Fruit fly (Drosophila melanogaster): Measurements from ENCODE around the gene Ddrgk1.
A peak's percentile ranks its signal among the peaks of the same experiment; 100 is the strongest.

The Ddrgk1 gene

dm6 chr3R:21203135-21203534 lies 11.7 kb upstream of the Ddrgk1 start:
- TF ChIP-seq psq (GFP tag; optimal IDR thresholded peaks at IDR 0.05) (peak; percentile 0), Vsx2 (GFP tag; optimal IDR thresholded peaks at IDR 0.05; ENCODE audit: partially characterized antibody) (no peak), fru (GFP tag; optimal IDR thresholded peaks at IDR 0.05) (no peak)

- TF ChIP-seq Rel (GFP tag; optimal IDR thresholded peaks at IDR 0.05) (no peak), Rel (tag; optimal IDR thresholded peaks at IDR 0.05) (peak; percentile 16), tai (GFP tag; optimal IDR thresholded peaks at IDR 0.05) (peak; percentile 16), dl (GFP tag; optimal IDR thresholded peaks at IDR 0.05; ENCODE audit: insufficient read depth in 1 of 2, partially characterized antibody in 2 of 2) (peak; percentile 6 to 30), Abd-B (GFP tag; optimal IDR thresholded peaks at IDR 0.05) (no peak), dsf (GFP tag; optimal IDR thresholded peaks at IDR 0.05; ENCODE audit: borderline replicate concordance) (no peak), Dif (GFP tag; optimal IDR thresholded peaks at IDR 0.05; ENCODE audit: partially characterized antibody) (peak; percentile 64), foxo (GFP tag; optimal IDR thresholded peaks at IDR 0.05) (no peak), Vsx2 (GFP tag; optimal IDR thresholded peaks at IDR 0.05; ENCODE audit: partially characterized antibody) (peak; percentile 4)
Measured at dm6 chr3R:21203660-21204499, 11.0 kb upstream of the Ddrgk1 start.

dm6 chr3R:21204500-21205167 lies 10.2 kb upstream of the Ddrgk1 start:
- TF ChIP-seq sv (GFP tag; optimal IDR thresholded peaks at IDR 0.05), result peak; percentile 76
- TF ChIP-seq CG32264 (GFP tag; optimal IDR thresholded peaks at IDR 0.05), result peak; percentile 65
- no peak for TF ChIP-seq Hr78 (GFP tag; optimal IDR thresholded peaks at IDR 0.05)
- TF ChIP-seq lola (GFP tag; optimal IDR thresholded peaks at IDR 0.05), result no peak
- no peak for TF ChIP-seq usp (GFP tag; optimal IDR thresholded peaks at IDR 0.05)
- TF ChIP-seq Hr83 (GFP tag; optimal IDR thresholded peaks at IDR 0.05; ENCODE audit: poor library complexity, severe bottlenecking), result no peak
- peak; percentile 49 for TF ChIP-seq woc (GFP tag; optimal IDR thresholded peaks at IDR 0.05)
- TF ChIP-seq sage (GFP tag; optimal IDR thresholded peaks at IDR 0.05), result no peak
- TF ChIP-seq Dif (GFP tag; optimal IDR thresholded peaks at IDR 0.05; ENCODE audit: partially characterized antibody), result peak; percentile 85
- TF ChIP-seq foxo (GFP tag; optimal IDR thresholded peaks at IDR 0.05), result peak in 1 of 2 experiments; percentile 81
- peak; percentile 85 for TF ChIP-seq ey (GFP tag; optimal IDR thresholded peaks at IDR 0.05)
- TF ChIP-seq Mio (GFP tag; optimal IDR thresholded peaks at IDR 0.05), result no peak
- TF ChIP-seq Sp1 (GFP tag; optimal IDR thresholded peaks at IDR 0.05), result peak; percentile 68
- TF ChIP-seq brk (GFP tag; optimal IDR thresholded peaks at IDR 0.05), result peak; percentile 28
- TF ChIP-seq dl (GFP tag; optimal IDR thresholded peaks at IDR 0.05; ENCODE audit: insufficient read depth in 1 of 2, partially characterized antibody in 2 of 2), result peak; percentile 64 to 81
- no peak for TF ChIP-seq Dfd (GFP tag; optimal IDR thresholded peaks at IDR 0.05)
- no peak for TF ChIP-seq Myc (optimal IDR thresholded peaks at IDR 0.05)
- peak; percentile 66 for TF ChIP-seq HLH106 (tag; optimal IDR thresholded peaks at IDR 0.05)
- TF ChIP-seq CG9705 (GFP tag; optimal IDR thresholded peaks at IDR 0.05), result no peak
- peak; percentile 80 for TF ChIP-seq rgr (GFP tag; optimal IDR thresholded peaks at IDR 0.05)
- TF ChIP-seq dmrt93B (GFP tag; optimal IDR thresholded peaks at IDR 0.05), result peak; percentile 42
- TF ChIP-seq Hnf4 (GFP tag; optimal IDR thresholded peaks at IDR 0.05), result peak; percentile 50
- TF ChIP-seq dsf (GFP tag; optimal IDR thresholded peaks at IDR 0.05; ENCODE audit: borderline replicate concordance), result no peak
- peak; percentile 90 for TF ChIP-seq fru (GFP tag; optimal IDR thresholded peaks at IDR 0.05)
- no peak for TF ChIP-seq jim (GFP tag; optimal IDR thresholded peaks at IDR 0.05)
- no peak for TF ChIP-seq pan (optimal IDR thresholded peaks at IDR 0.05)
- peak; percentile 23 for TF ChIP-seq Vsx2 (GFP tag; optimal IDR thresholded peaks at IDR 0.05; ENCODE audit: partially characterized antibody)
- no peak for TF ChIP-seq Jra (GFP tag; optimal IDR thresholded peaks at IDR 0.05)
- TF ChIP-seq h (GFP tag; optimal IDR thresholded peaks at IDR 0.05), result peak; percentile 85
- TF ChIP-seq GATAd (GFP tag; optimal IDR thresholded peaks at IDR 0.05), result no peak
- peak; percentile 77 for TF ChIP-seq OdsH (GFP tag; optimal IDR thresholded peaks at IDR 0.05)
- TF ChIP-seq CrebA (GFP tag; optimal IDR thresholded peaks at IDR 0.05; ENCODE audit: borderline replicate concordance), result no peak
- TF ChIP-seq br (GFP tag; optimal IDR thresholded peaks at IDR 0.05), result peak; percentile 77
- TF ChIP-seq tai (GFP tag; optimal IDR thresholded peaks at IDR 0.05), result no peak
- peak; percentile 58 for TF ChIP-seq psq (GFP tag; optimal IDR thresholded peaks at IDR 0.05)
- no peak for TF ChIP-seq Rel (GFP tag; optimal IDR thresholded peaks at IDR 0.05)
- TF ChIP-seq Rel (tag; optimal IDR thresholded peaks at IDR 0.05), result no peak
- no peak for TF ChIP-seq N (GFP tag; optimal IDR thresholded peaks at IDR 0.05)
- TF ChIP-seq Abd-B (GFP tag; optimal IDR thresholded peaks at IDR 0.05), result no peak
